Worm (Caenorhabditis elegans): Measurements from ENCODE around the gene F54C9.3.

- TF ChIP-seq rnt-1 (tag; optimal IDR thresholded peaks at IDR 0.05) (no peak), lin-11 (tag; optimal IDR thresholded peaks at IDR 0.05) (no peak), pha-2 (tag; optimal IDR thresholded peaks at IDR 0.05) (no peak), nhr-11 (tag; optimal IDR thresholded peaks at IDR 0.05) (no peak), hlh-6 (tag; optimal IDR thresholded peaks at IDR 0.05) (no peak), K02D7.2 (tag; optimal IDR thresholded peaks at IDR 0.05) (no peak), dve-1 (tag; optimal IDR thresholded peaks at IDR 0.05) (no peak), ama-1 (optimal IDR thresholded peaks at IDR 0.05) (no peak)
Observed at ce11 chrII:8573044-8573443, 6.4 kb upstream of the F54C9.3 start, which contains the start of gene F54C9.7.
